Fruit fly (Drosophila melanogaster) whole organism, wandering third instar larva: Measurements from ENCODE around the gene kay.

Experiments used
- Abd-B ChIP-seq: fragments of >200 bp; optimal IDR thresholded peaks from 2 replicates; lab custom pipeline; 2017; ENCODE audit warnings: missing biosample characterization, missing genetic modification characterization
- CG32264 ChIP-seq: fragments of 200-800 bp; sonication (Bioruptor generic); optimal IDR thresholded peaks from 2 replicates; lab custom pipeline; 2016; ENCODE audit warnings: missing biosample characterization, missing genetic modification characterization
- CG9705 ChIP-seq: fragments of 200-800 bp; sonication (Bioruptor generic); optimal IDR thresholded peaks from 2 replicates; lab custom pipeline; 2018; ENCODE audit warnings: missing biosample characterization, mild to moderate bottlenecking, missing genetic modification characterization
- CrebA ChIP-seq: fragments of 200-800 bp; sonication (Bioruptor generic); optimal IDR thresholded peaks from 2 replicates; lab custom pipeline; 2016; ENCODE audit warnings: missing biosample characterization, mild to moderate bottlenecking, missing genetic modification characterization, borderline replicate concordance
- Dfd ChIP-seq: fragments of >200 bp; optimal IDR thresholded peaks from 2 replicates; lab custom pipeline; 2017; ENCODE audit warnings: missing biosample characterization, missing genetic modification characterization
- Dif ChIP-seq: fragments of 200-275, 200-300 bp; sonication (Bioruptor generic); optimal IDR thresholded peaks from 2 replicates; lab custom pipeline; 2018; ENCODE audit warnings: missing biosample characterization, missing genetic modification characterization; ENCODE audit not compliant: partially characterized antibody
- GATAd ChIP-seq: sonication (Bioruptor generic); optimal IDR thresholded peaks from 2 replicates; lab custom pipeline; 2016; ENCODE audit warnings: missing biosample characterization, missing genetic modification characterization
- HLH106 ChIP-seq: fragments of 200-800 bp; optimal IDR thresholded peaks from 3 replicates; lab custom pipeline; 2019; ENCODE audit warnings: missing biosample characterization, mild to moderate bottlenecking, missing genetic modification characterization, moderate library complexity
- Hnf4 ChIP-seq: fragments of 200-800 bp; sonication (Bioruptor generic); optimal IDR thresholded peaks from 2 replicates; lab custom pipeline; 2016; ENCODE audit warnings: missing biosample characterization, mild to moderate bottlenecking, missing genetic modification characterization
- Hr78 ChIP-seq: fragments of >200 bp; optimal IDR thresholded peaks from 2 replicates; lab custom pipeline; 2017; ENCODE audit warnings: missing biosample characterization, missing genetic modification characterization
- Hr83 ChIP-seq: fragments of 200-300 bp; sonication (Bioruptor generic); optimal IDR thresholded peaks from 2 replicates; lab custom pipeline; 2016; ENCODE audit warnings: missing biosample characterization, mild to moderate bottlenecking, missing genetic modification characterization, moderate library complexity; ENCODE audit not compliant: poor library complexity, severe bottlenecking
- Jra ChIP-seq: sonication (Bioruptor generic); optimal IDR thresholded peaks from 2 replicates; lab custom pipeline; 2016; ENCODE audit warnings: missing biosample characterization, missing genetic modification characterization
- Mio ChIP-seq: sonication (Bioruptor generic); optimal IDR thresholded peaks from 2 replicates; lab custom pipeline; 2016; ENCODE audit warnings: missing biosample characterization, missing genetic modification characterization
- Myc ChIP-seq: fragments of >200 bp; optimal IDR thresholded peaks from 2 replicates; lab custom pipeline; 2017
- N ChIP-seq: fragments of >200 bp; optimal IDR thresholded peaks from 2 replicates; lab custom pipeline; 2018; ENCODE audit warnings: missing biosample characterization, missing external identifiers, missing genetic modification characterization
- OdsH ChIP-seq: fragments of 200-800 bp; sonication (Bioruptor generic); optimal IDR thresholded peaks from 2 replicates; lab custom pipeline; 2016; ENCODE audit warnings: missing biosample characterization, mild to moderate bottlenecking, missing genetic modification characterization
- Rel ChIP-seq, 2 experiments: fragments of 200-800 bp; sonication (Bioruptor generic) in 1 of 2; optimal IDR thresholded peaks; 2 replicates in 1 of 2; 3 replicates in 1 of 2; lab custom pipeline; 2016 to 2019; ENCODE audit warnings: mild to moderate bottlenecking in 2 of 2, missing biosample characterization in 2 of 2, missing genetic modification characterization in 2 of 2, moderate library complexity in 1 of 2
- Sp1 ChIP-seq: fragments of 200-800 bp; sonication (Bioruptor generic); optimal IDR thresholded peaks from 3 replicates; lab custom pipeline; 2019; ENCODE audit warnings: missing biosample characterization, mild to moderate bottlenecking, missing genetic modification characterization, moderate library complexity
- Vsx2 ChIP-seq: fragments of 200-300, 225-300 bp; sonication (Bioruptor generic); optimal IDR thresholded peaks from 2 replicates; lab custom pipeline; 2018; ENCODE audit warnings: missing biosample characterization, missing genetic modification characterization; ENCODE audit not compliant: partially characterized antibody
- br ChIP-seq: fragments of 200-800 bp; sonication (Bioruptor generic); optimal IDR thresholded peaks from 2 replicates; lab custom pipeline; 2016; ENCODE audit warnings: missing biosample characterization, missing genetic modification characterization
- brk ChIP-seq: fragments of 200-800 bp; sonication (Bioruptor generic); optimal IDR thresholded peaks from 2 replicates; lab custom pipeline; 2016; ENCODE audit warnings: missing biosample characterization, mild to moderate bottlenecking, missing genetic modification characterization
- dl ChIP-seq, 2 experiments: fragments of 175-275, 200-275 bp in 1 of 2; fragments of 200-275 bp in 1 of 2; sonication (Bioruptor generic); optimal IDR thresholded peaks; lab custom pipeline; 2018; ENCODE audit warnings: mild to moderate bottlenecking in 2 of 2, missing biosample characterization in 2 of 2, missing genetic modification characterization in 2 of 2, moderate library complexity in 2 of 2; ENCODE audit not compliant: partially characterized antibody in 2 of 2, insufficient read depth in 1 of 2
- dmrt93B ChIP-seq: fragments of 200-800 bp; sonication (Bioruptor generic); optimal IDR thresholded peaks from 2 replicates; lab custom pipeline; 2018; ENCODE audit warnings: missing biosample characterization, mild to moderate bottlenecking, missing genetic modification characterization
- dsf ChIP-seq: sonication (Bioruptor generic); optimal IDR thresholded peaks from 2 replicates; lab custom pipeline; 2016; ENCODE audit warnings: missing biosample characterization, missing genetic modification characterization, borderline replicate concordance
- ey ChIP-seq: fragments of 200-800 bp; sonication (Bioruptor generic); optimal IDR thresholded peaks from 2 replicates; lab custom pipeline; 2016; ENCODE audit warnings: missing biosample characterization, missing genetic modification characterization
- foxo ChIP-seq, 2 experiments: fragments of 200-800 bp; sonication (Bioruptor generic); optimal IDR thresholded peaks; 2 replicates in 1 of 2; 3 replicates in 1 of 2; lab custom pipeline; 2016 to 2017; ENCODE audit warnings: missing biosample characterization in 2 of 2, missing genetic modification characterization in 2 of 2
- fru ChIP-seq: fragments of 200-800 bp; sonication (Bioruptor generic); optimal IDR thresholded peaks from 3 replicates; lab custom pipeline; 2016; ENCODE audit warnings: missing biosample characterization, mild to moderate bottlenecking, missing genetic modification characterization
- h ChIP-seq: fragments of 200-800 bp; sonication (Bioruptor generic); optimal IDR thresholded peaks from 3 replicates; lab custom pipeline; 2016; ENCODE audit warnings: missing biosample characterization, mild to moderate bottlenecking, missing genetic modification characterization
- jim ChIP-seq: fragments of 175-275, 200-325 bp; sonication (Bioruptor generic); optimal IDR thresholded peaks from 2 replicates; lab custom pipeline; 2016; ENCODE audit warnings: missing biosample characterization, mild to moderate bottlenecking, missing genetic modification characterization
- lola ChIP-seq: fragments of >200 bp; optimal IDR thresholded peaks from 2 replicates; lab custom pipeline; 2017; ENCODE audit warnings: missing biosample characterization, missing genetic modification characterization
- pan ChIP-seq: fragments of >200 bp; optimal IDR thresholded peaks from 2 replicates; lab custom pipeline; 2017
- psq ChIP-seq: fragments of 200-800 bp; sonication (Bioruptor generic); optimal IDR thresholded peaks from 3 replicates; lab custom pipeline; 2017; ENCODE audit warnings: missing biosample characterization, mild to moderate bottlenecking, missing genetic modification characterization, moderate library complexity
- rgr ChIP-seq: fragments of 200-800 bp; sonication (Bioruptor generic); optimal IDR thresholded peaks from 3 replicates; lab custom pipeline; 2016; ENCODE audit warnings: missing biosample characterization, mild to moderate bottlenecking, missing genetic modification characterization
- sage ChIP-seq: fragments of 200-800 bp; sonication (Bioruptor generic); optimal IDR thresholded peaks from 2 replicates; lab custom pipeline; 2016; ENCODE audit warnings: missing biosample characterization, mild to moderate bottlenecking, missing genetic modification characterization
- sv ChIP-seq: fragments of 200-800 bp; sonication (Bioruptor generic); optimal IDR thresholded peaks from 3 replicates; lab custom pipeline; 2016; ENCODE audit warnings: missing biosample characterization, missing genetic modification characterization
- tai ChIP-seq: sonication (Bioruptor generic); optimal IDR thresholded peaks from 2 replicates; lab custom pipeline; 2016; ENCODE audit warnings: missing biosample characterization, missing genetic modification characterization
- usp ChIP-seq: fragments of >200 bp; optimal IDR thresholded peaks from 2 replicates; lab custom pipeline; 2017; ENCODE audit warnings: missing biosample characterization, missing genetic modification characterization
- woc ChIP-seq: sonication (Bioruptor generic); optimal IDR thresholded peaks from 2 replicates; lab custom pipeline; 2016; ENCODE audit warnings: missing biosample characterization, mild to moderate bottlenecking, missing genetic modification characterization

kay gene

DNA sequence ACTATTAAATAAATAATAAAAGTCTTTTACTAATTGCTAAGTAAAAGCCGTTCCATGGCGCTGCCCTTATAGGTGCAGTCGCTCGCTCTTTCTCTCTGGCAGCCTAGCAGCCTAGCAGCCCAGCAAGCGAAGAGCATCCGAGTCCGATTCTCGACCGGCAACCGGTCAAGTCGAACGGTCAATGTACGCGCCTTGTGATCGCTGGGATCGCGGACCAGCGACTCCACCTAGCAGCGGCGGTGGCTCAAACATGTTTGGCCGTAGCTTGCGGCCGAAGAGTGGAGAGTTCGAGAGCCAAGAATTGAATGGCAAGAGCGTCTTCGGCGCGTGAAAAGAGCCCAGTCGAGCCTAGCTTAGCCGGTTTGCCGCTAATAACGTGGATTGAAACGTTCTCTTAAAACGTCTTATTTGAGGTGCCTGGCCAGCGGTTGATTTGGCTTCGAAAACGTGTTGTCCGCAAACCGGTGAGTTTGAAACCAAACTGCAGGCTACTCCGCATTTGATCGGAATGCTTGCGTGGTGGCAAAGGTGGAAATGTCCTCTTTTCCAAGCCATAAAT lies 63.5 kb downstream of the kay start:
- TF ChIP-seq Rel (GFP tag; optimal IDR thresholded peaks at IDR 0.05; lab: Kevin White, UChicago) = peak; percentile 14
- TF ChIP-seq Rel (tag; optimal IDR thresholded peaks at IDR 0.05; lab: Kevin White, UChicago) = no peak
- TF ChIP-seq Abd-B (GFP tag; lab: Kevin White, UChicago) = no peak
- TF ChIP-seq Vsx2 (GFP tag; lab: Kevin White, UChicago) = peak; percentile 37

DNA sequence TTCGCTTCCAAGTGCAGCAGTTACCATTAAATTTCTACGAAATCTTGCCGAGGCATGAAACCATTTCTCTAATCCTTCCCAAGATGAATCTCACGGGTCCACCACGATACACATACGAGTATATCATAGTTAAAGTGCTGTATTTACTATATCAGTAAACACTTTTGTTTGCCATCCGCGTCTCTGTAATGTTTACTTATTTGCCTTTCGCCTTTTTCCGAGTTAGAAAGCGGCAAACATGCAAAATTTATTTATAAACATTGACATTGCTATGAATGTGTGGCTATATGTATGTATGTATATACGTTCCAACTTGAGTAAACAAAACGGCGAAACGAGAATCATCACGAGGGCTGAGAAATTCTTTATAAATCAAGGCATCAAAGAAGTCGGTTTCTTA lies 65.1 kb downstream of the kay start:
- TF ChIP-seq brk (GFP tag; lab: Kevin White, UChicago) = no peak
- no peak for TF ChIP-seq N (GFP tag; lab: Kevin White, UChicago)
- no peak for TF ChIP-seq rgr (GFP tag; lab: Kevin White, UChicago)
- TF ChIP-seq HLH106 (tag; lab: Kevin White, UChicago) = no peak
- no peak for TF ChIP-seq CrebA
- no peak for TF ChIP-seq Hnf4 (GFP tag; lab: Kevin White, UChicago)
- no peak for TF ChIP-seq pan (lab: Kevin White, UChicago)
- no peak for TF ChIP-seq CG9705
- no peak for TF ChIP-seq Vsx2 (GFP tag; lab: Kevin White, UChicago)

DNA sequence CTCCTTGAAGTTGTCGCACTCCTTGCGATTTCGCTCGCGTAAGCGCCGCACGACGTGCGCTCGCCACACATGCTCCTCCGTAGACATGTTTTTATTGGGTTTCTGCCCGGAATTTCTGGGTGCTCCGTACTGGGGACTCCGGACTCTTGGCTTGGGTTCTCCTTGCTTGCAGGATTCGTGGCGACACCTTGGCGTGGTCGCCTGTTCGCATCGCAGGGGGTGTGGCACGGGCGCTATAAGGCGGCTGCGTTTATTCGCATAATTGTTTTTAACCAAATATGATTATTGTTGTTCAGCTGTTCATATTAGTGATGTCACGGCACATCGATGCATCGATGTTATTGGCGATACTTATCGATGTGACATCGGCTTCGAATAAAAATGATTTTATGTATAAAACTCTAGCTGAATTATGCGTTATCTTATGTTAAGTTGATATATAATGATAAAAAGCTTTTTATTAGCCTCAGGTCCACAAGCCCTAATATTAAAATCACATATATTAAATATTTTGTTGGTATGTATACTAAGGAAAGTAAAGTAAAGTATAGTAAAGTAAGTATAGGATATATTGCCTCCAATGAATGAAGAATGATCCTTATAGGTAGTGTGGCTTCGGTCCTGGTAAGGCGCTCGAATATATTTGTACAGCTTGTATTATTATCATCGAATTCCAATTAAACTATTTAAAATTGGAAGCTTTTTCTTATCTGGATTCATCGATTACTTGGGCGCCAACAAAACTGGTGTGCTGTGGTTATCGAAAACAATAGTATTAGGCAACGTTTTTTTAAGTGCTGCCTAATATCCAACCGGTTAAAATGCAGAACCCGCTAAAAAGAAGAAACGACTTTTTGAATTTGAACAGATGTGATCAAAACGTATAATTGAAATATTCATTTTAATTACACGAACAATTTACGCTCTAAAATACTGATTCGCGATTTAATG lies 69.2 kb downstream of the kay start, which contains the start of gene Atg16:
TSS of gene Atg16 (minus strand) at position 343 of the 951 bp plus-strand sequence.
- TF ChIP-seq fru (peak; percentile 25), Dif (no peak), dsf (GFP tag; lab: Kevin White, UChicago) (no peak), dl (GFP tag; optimal IDR thresholded peaks at IDR 0.05; lab: Kevin White, UChicago; ENCODE audit: insufficient read depth in 1 of 2, partially characterized antibody in 2 of 2) (no peak), pan (lab: Kevin White, UChicago) (no peak), lola (GFP tag; lab: Kevin White, UChicago) (no peak), CrebA (no peak), Vsx2 (GFP tag; lab: Kevin White, UChicago) (no peak), brk (GFP tag; lab: Kevin White, UChicago) (peak; percentile 17), woc (peak; percentile 30), Dfd (GFP tag; lab: Kevin White, UChicago) (no peak), h (GFP tag; lab: Kevin White, UChicago) (no peak), N (GFP tag; lab: Kevin White, UChicago) (no peak), foxo (GFP tag; optimal IDR thresholded peaks at IDR 0.05; lab: Kevin White, UChicago) (no peak), psq (GFP tag; lab: Kevin White, UChicago) (peak; percentile 7), jim (GFP tag; lab: Kevin White, UChicago) (no peak), Abd-B (GFP tag; lab: Kevin White, UChicago) (no peak), rgr (GFP tag; lab: Kevin White, UChicago) (peak; percentile 11), usp (GFP tag; lab: Kevin White, UChicago) (no peak), sv (no peak), Myc (no peak), CG32264 (GFP tag; lab: Kevin White, UChicago) (no peak), GATAd (GFP tag; lab: Kevin White, UChicago) (no peak), CG9705 (no peak), Rel (GFP tag; optimal IDR thresholded peaks at IDR 0.05; lab: Kevin White, UChicago) (no peak), Rel (tag; optimal IDR thresholded peaks at IDR 0.05; lab: Kevin White, UChicago) (no peak), dmrt93B (GFP tag; lab: Kevin White, UChicago) (no peak), HLH106 (tag; lab: Kevin White, UChicago) (no peak), Hnf4 (GFP tag; lab: Kevin White, UChicago) (peak; percentile 59), OdsH (GFP tag; lab: Kevin White, UChicago) (no peak), Mio (GFP tag; lab: Kevin White, UChicago) (no peak), tai (GFP tag; lab: Kevin White, UChicago) (peak; percentile 42), ey (GFP tag; lab: Kevin White, UChicago) (peak; percentile 2), Hr78 (GFP tag; lab: Kevin White, UChicago) (no peak), sage (GFP tag; lab: Kevin White, UChicago) (no peak), Jra (peak; percentile 25), Hr83 (peak; percentile 59), br (GFP tag; lab: Kevin White, UChicago) (peak; percentile 1), Sp1 (GFP tag; lab: Kevin White, UChicago) (no peak)
